Worm (Caenorhabditis elegans) whole organism, L4 larva: ENCODE results near the gene R05G9.3.
A peak's percentile ranks its signal among the peaks of the same experiment; 100 is the strongest.

ENCODE experiments used
- D1046.2 ChIP-seq: fragments of 200-800 bp; sonication (Bioruptor generic); IDR thresholded peaks from 2 replicates; pipeline ENCODE4 v1.3.6; 2022; ENCODE audit warnings: missing genetic modification characterization, missing compliant biosample characterization
- F37D6.2 ChIP-seq: sonication (generic microtip); optimal IDR thresholded peaks from 2 replicates; lab custom pipeline; 2016; ENCODE audit warnings: mild to moderate bottlenecking, missing genetic modification characterization, missing compliant biosample characterization
- Y105C5A.15 ChIP-seq: fragments of 200-800 bp; sonication (Bioruptor generic); IDR thresholded peaks from 2 replicates; pipeline ENCODE4 v1.3.6; 2022; ENCODE audit warnings: missing genetic modification characterization, missing compliant biosample characterization
- Y48G9A.11 ChIP-seq: fragments of 200-800 bp; sonication (Bioruptor generic); IDR thresholded peaks from 2 replicates; pipeline ENCODE4 v1.3.6; 2022; ENCODE audit warnings: missing genetic modification reagents, missing genetic modification characterization, missing compliant biosample characterization
- Y5F2A.4 ChIP-seq: fragments of 200-800 bp; sonication (Bioruptor generic); optimal IDR thresholded peaks from 2 replicates; lab custom pipeline; 2018; ENCODE audit warnings: mild to moderate bottlenecking, missing genetic modification characterization, missing compliant biosample characterization
- arid-1 ChIP-seq: fragments of 200-800 bp; sonication (Bioruptor generic); conservative IDR thresholded peaks from 2 replicates; pipeline ENCODE4 v1.3.6; 2022; ENCODE audit warnings: missing genetic modification reagents, missing genetic modification characterization, missing compliant biosample characterization
- ceh-20 ChIP-seq: fragments of 200-800 bp; sonication (Bioruptor generic); IDR thresholded peaks from 2 replicates; pipeline ENCODE4 v1.3.6; 2022; ENCODE audit warnings: missing genetic modification reagents, missing genetic modification characterization, missing compliant biosample characterization
- ceh-28 ChIP-seq: fragments of 150-350 bp; optimal IDR thresholded peaks from 2 replicates; lab custom pipeline; 2014; ENCODE audit warnings: missing biosample characterization, missing genetic modification reagents, missing genetic modification characterization
- ceh-44 ChIP-seq: fragments of 200-800 bp; sonication (Bioruptor generic); IDR thresholded peaks from 2 replicates; pipeline ENCODE4 v1.3.6; 2022; ENCODE audit warnings: missing genetic modification reagents, missing genetic modification characterization, missing compliant biosample characterization
- ceh-62 ChIP-seq: sonication (generic microtip); optimal IDR thresholded peaks from 2 replicates; lab custom pipeline; 2017; ENCODE audit warnings: missing biosample characterization, missing genetic modification characterization
- daf-16 ChIP-seq, 3 experiments: sonication (generic microtip); optimal IDR thresholded peaks; 2 replicates each; lab custom pipeline; 2016 to 2017; ENCODE audit warnings: missing genetic modification characterization in 3 of 3, missing genetic modification reagents in 3 of 3, mild to moderate bottlenecking in 2 of 3, missing compliant biosample characterization in 2 of 3, missing biosample characterization in 1 of 3, moderate library complexity in 1 of 3
- daf-19 ChIP-seq: fragments of 200-800 bp; sonication (Bioruptor generic); conservative IDR thresholded peaks from 2 replicates; pipeline ENCODE4 v1.3.6; 2022; ENCODE audit warnings: missing genetic modification characterization, missing compliant biosample characterization
- dmd-6 ChIP-seq: fragments of 200-800 bp; sonication (Bioruptor generic); IDR thresholded peaks from 2 replicates; pipeline ENCODE4 v1.3.6; 2022; ENCODE audit warnings: missing genetic modification reagents, missing genetic modification characterization, missing compliant biosample characterization
- dmd-8 ChIP-seq: fragments of 200-800 bp; sonication (Bioruptor generic); IDR thresholded peaks from 2 replicates; pipeline ENCODE4 v1.3.6; 2022; ENCODE audit warnings: missing genetic modification characterization, missing compliant biosample characterization
- dpl-1 ChIP-seq: fragments of 150-350 bp; optimal IDR thresholded peaks from 2 replicates; lab custom pipeline; 2014; ENCODE audit warnings: missing biosample characterization, missing genetic modification reagents, missing genetic modification characterization
- dve-1 ChIP-seq: sonication (generic microtip); optimal IDR thresholded peaks from 2 replicates; lab custom pipeline; 2017; ENCODE audit warnings: antibody characterized with exemption, mild to moderate bottlenecking, missing genetic modification characterization, missing compliant biosample characterization; ENCODE audit not compliant: insufficient read depth
- egl-43 ChIP-seq: fragments of 200-800 bp; sonication (Bioruptor generic); IDR thresholded peaks from 2 replicates; pipeline ENCODE4 v1.3.6; 2022; ENCODE audit warnings: missing genetic modification reagents, missing genetic modification characterization, missing compliant biosample characterization
- fos-1 ChIP-seq: fragments of 150-350 bp; optimal IDR thresholded peaks from 2 replicates; lab custom pipeline; 2014; ENCODE audit warnings: missing biosample characterization, missing genetic modification characterization
- hlh-11 ChIP-seq: fragments of 200-800 bp; sonication (Bioruptor generic); optimal IDR thresholded peaks from 2 replicates; lab custom pipeline; 2018; ENCODE audit warnings: mild to moderate bottlenecking, missing genetic modification characterization, missing compliant biosample characterization
- hmg-1.1 ChIP-seq: fragments of 200-800 bp; sonication (Bioruptor generic); IDR thresholded peaks from 2 replicates; pipeline ENCODE4 v1.3.6; 2022; ENCODE audit warnings: missing genetic modification reagents, missing genetic modification characterization, missing compliant biosample characterization
- jun-1 ChIP-seq: fragments of 150-350 bp; optimal IDR thresholded peaks from 2 replicates; lab custom pipeline; 2014; ENCODE audit warnings: missing biosample characterization, missing genetic modification reagents, missing genetic modification characterization
- lin-1 ChIP-seq: fragments of 200-800 bp; sonication (Bioruptor generic); IDR thresholded peaks from 2 replicates; pipeline ENCODE4 v1.3.6; 2022; ENCODE audit warnings: missing genetic modification reagents, missing genetic modification characterization, missing compliant biosample characterization
- lin-29 ChIP-seq: fragments of 200-800 bp; sonication (Bioruptor generic); IDR thresholded peaks from 2 replicates; pipeline ENCODE4 v1.3.6; 2022; ENCODE audit warnings: missing genetic modification reagents, missing genetic modification characterization, missing compliant biosample characterization
- lsy-2 ChIP-seq, 2 experiments: fragments of 150-350 bp in 1 of 2; sonication (generic microtip) in 1 of 2; optimal IDR thresholded peaks; 2 replicates each; lab custom pipeline; 2014 to 2017; ENCODE audit warnings: missing biosample characterization in 2 of 2, missing genetic modification characterization in 2 of 2
- madf-5 ChIP-seq, 2 experiments: fragments of 200-800 bp; sonication (Bioruptor generic); IDR thresholded peaks; 2 replicates each; pipeline ENCODE4 v1.3.6; 2022; ENCODE audit warnings: missing compliant biosample characterization in 2 of 2, missing genetic modification characterization in 2 of 2
- madf-9 ChIP-seq: fragments of 200-800 bp; sonication (Bioruptor generic); conservative IDR thresholded peaks from 2 replicates; pipeline ENCODE4 v1.3.6; 2022; ENCODE audit warnings: missing genetic modification reagents, missing genetic modification characterization, missing compliant biosample characterization
- mdl-1 ChIP-seq, 2 experiments: fragments of 150-350 bp in 1 of 2; sonication (generic microtip) in 1 of 2; optimal IDR thresholded peaks; 2 replicates each; lab custom pipeline; 2014 to 2017; ENCODE audit warnings: missing biosample characterization in 2 of 2, missing genetic modification characterization in 2 of 2
- mdt-29 ChIP-seq: fragments of 200-800 bp; sonication (Bioruptor generic); IDR thresholded peaks from 2 replicates; pipeline ENCODE4 v1.3.6; 2022; ENCODE audit warnings: missing genetic modification reagents, missing genetic modification characterization, missing compliant biosample characterization
- nhr-10 ChIP-seq: fragments of 150-350 bp; optimal IDR thresholded peaks from 2 replicates; lab custom pipeline; 2014; ENCODE audit warnings: missing biosample characterization, missing genetic modification characterization
- nhr-102 ChIP-seq: sonication (generic microtip); optimal IDR thresholded peaks from 2 replicates; lab custom pipeline; 2016; ENCODE audit warnings: mild to moderate bottlenecking, missing genetic modification characterization, moderate library complexity, missing compliant biosample characterization
- nhr-25 ChIP-seq: sonication (generic microtip); optimal IDR thresholded peaks from 2 replicates; lab custom pipeline; 2017; ENCODE audit warnings: missing genetic modification characterization, mild to moderate bottlenecking, missing compliant biosample characterization, antibody characterized with exemption, moderate library complexity, borderline replicate concordance; ENCODE audit not compliant: insufficient read depth
- nhr-28 ChIP-seq: fragments of 150-350 bp; optimal IDR thresholded peaks from 2 replicates; lab custom pipeline; 2014; ENCODE audit warnings: missing biosample characterization, missing genetic modification characterization
- nhr-41 ChIP-seq: fragments of 200-800 bp; sonication (Bioruptor generic); IDR thresholded peaks from 2 replicates; pipeline ENCODE4 v1.3.6; 2022; ENCODE audit warnings: missing genetic modification reagents, missing genetic modification characterization, missing compliant biosample characterization
- nhr-42 ChIP-seq: fragments of 200-800 bp; sonication (Bioruptor generic); IDR thresholded peaks from 2 replicates; pipeline ENCODE4 v1.3.6; 2022; ENCODE audit warnings: missing genetic modification characterization, missing compliant biosample characterization
- nhr-48 ChIP-seq: sonication (generic microtip); optimal IDR thresholded peaks from 2 replicates; lab custom pipeline; 2016; ENCODE audit warnings: mild to moderate bottlenecking, missing genetic modification characterization, missing compliant biosample characterization
- pha-4 ChIP-seq, 2 experiments: fragments of 150-350 bp in 1 of 2; fragments of 200-800 bp in 1 of 2; sonication (Bioruptor generic) in 1 of 2; IDR thresholded peaks in 1 of 2; optimal IDR thresholded peaks in 1 of 2; 2 replicates each; pipeline versions ENCODE4 v1.3.6 to Lab custom; 2014 to 2022; ENCODE audit warnings: missing genetic modification characterization in 2 of 2, missing genetic modification reagents in 2 of 2, missing biosample characterization in 1 of 2, missing compliant biosample characterization in 1 of 2
- php-3 ChIP-seq: fragments of 200-800 bp; sonication (Bioruptor generic); IDR thresholded peaks from 2 replicates; pipeline ENCODE4 v1.3.6; 2022; ENCODE audit warnings: missing genetic modification reagents, missing genetic modification characterization, missing compliant biosample characterization
- rbr-2 ChIP-seq: sonication (generic microtip); optimal IDR thresholded peaks from 2 replicates; lab custom pipeline; 2016; ENCODE audit warnings: missing genotype, missing genetic modification characterization, missing compliant biosample characterization
- saeg-2 ChIP-seq: fragments of 200-800 bp; sonication (Bioruptor generic); IDR thresholded peaks from 2 replicates; pipeline ENCODE4 v1.3.6; 2022; ENCODE audit warnings: missing genetic modification reagents, missing genetic modification characterization, missing compliant biosample characterization
- skn-1 ChIP-seq: fragments of 150-350 bp; optimal IDR thresholded peaks from 2 replicates; lab custom pipeline; 2014; ENCODE audit warnings: missing biosample characterization, missing genetic modification characterization
- snpc-4 ChIP-seq: fragments of 150-350 bp; optimal IDR thresholded peaks from 2 replicates; lab custom pipeline; 2014; ENCODE audit warnings: missing biosample characterization, missing genetic modification characterization
- spr-1 ChIP-seq: sonication (generic microtip); optimal IDR thresholded peaks from 2 replicates; lab custom pipeline; 2016; ENCODE audit warnings: mild to moderate bottlenecking, missing genetic modification characterization, missing compliant biosample characterization
- spr-3 ChIP-seq: fragments of 200-800 bp; sonication (Bioruptor generic); optimal IDR thresholded peaks from 2 replicates; lab custom pipeline; 2018; ENCODE audit warnings: mild to moderate bottlenecking, missing genetic modification characterization, missing compliant biosample characterization
- unc-130 ChIP-seq: sonication (generic microtip); optimal IDR thresholded peaks from 2 replicates; lab custom pipeline; 2016; ENCODE audit warnings: missing genetic modification reagents, missing genetic modification characterization, missing compliant biosample characterization
- unc-39 ChIP-seq: sonication (generic microtip); optimal IDR thresholded peaks from 2 replicates; lab custom pipeline; 2017; ENCODE audit warnings: missing biosample characterization, missing genetic modification characterization
- vab-7 ChIP-seq: fragments of 200-800 bp; sonication (Bioruptor generic); IDR thresholded peaks from 2 replicates; pipeline ENCODE4 v1.3.6; 2022; ENCODE audit warnings: missing genetic modification reagents, missing genetic modification characterization, missing compliant biosample characterization
- ztf-7 ChIP-seq: fragments of 150-350 bp; optimal IDR thresholded peaks from 2 replicates; lab custom pipeline; 2014; ENCODE audit warnings: missing biosample characterization, missing genetic modification characterization

The R05G9.3 gene

DNA sequence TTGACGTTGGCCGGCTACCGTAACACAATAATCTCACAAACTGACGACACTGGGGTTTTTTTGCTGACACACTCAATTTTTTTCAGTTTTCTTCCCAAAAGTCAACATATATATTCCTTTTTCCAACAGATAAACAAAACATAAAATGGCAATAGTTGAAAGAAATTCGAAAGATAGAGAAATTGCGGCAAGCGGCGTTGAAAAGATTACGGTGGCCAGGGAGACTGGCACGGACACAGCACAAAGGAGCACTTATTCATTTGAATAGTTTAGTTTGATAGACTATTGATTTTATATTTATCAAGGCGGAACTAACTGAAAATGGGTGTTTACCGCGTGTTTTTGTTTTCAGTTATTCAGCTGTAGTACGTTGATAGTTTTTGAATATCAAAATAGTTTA lies 20.0 kb upstream of the R05G9.3 start, which contains the start of gene toe-2:
Gene toe-2, minus strand, starts transcription at position 70 of the 400 bp plus-strand sequence.
- TF ChIP-seq fos-1 (no peak), daf-16 (GFP tag; optimal IDR thresholded peaks at IDR 0.05; lab: Kevin White, UChicago) (no peak), daf-16 (tag; optimal IDR thresholded peaks at IDR 0.05; lab: Kevin White, UChicago) (peak; percentile 88), hlh-11 (tag; lab: Kevin White, UChicago) (peak; percentile 37), madf-9 (GFP tag; lab: Robert Waterston, UW) (no peak), ceh-62 (tag; lab: Kevin White, UChicago) (no peak), nhr-42 (GFP tag; lab: Robert Waterston, UW) (no peak), ceh-20 (GFP tag; lab: Robert Waterston, UW) (no peak), dve-1 (tag; lab: Kevin White, UChicago) (peak; percentile 18), unc-130 (GFP tag; lab: Kevin White, UChicago) (no peak)
- TF ChIP-seq, all 104 proteins: peak for 3

- TF ChIP-seq vab-7 (GFP tag; lab: Robert Waterston, UW): no peak
- no peak for TF ChIP-seq madf-5 (GFP tag; IDR thresholded peaks at IDR 0.05; lab: Robert Waterston, UW)
- no peak for TF ChIP-seq daf-16 (GFP tag; optimal IDR thresholded peaks at IDR 0.05; lab: Kevin White, UChicago)
- peak; percentile 95 for TF ChIP-seq daf-16 (tag; optimal IDR thresholded peaks at IDR 0.05; lab: Kevin White, UChicago)
- peak; percentile 31 for TF ChIP-seq nhr-28 (tag; lab: Kevin White, UChicago)
- no peak for TF ChIP-seq dmd-8 (GFP tag; lab: Robert Waterston, UW)
- no peak for TF ChIP-seq ceh-20 (GFP tag; lab: Robert Waterston, UW)
- no peak for TF ChIP-seq Y5F2A.4 (GFP tag; lab: Kevin White, UChicago)
- no peak for TF ChIP-seq ceh-62 (tag; lab: Kevin White, UChicago)
- TF ChIP-seq php-3 (GFP tag; lab: Robert Waterston, UW): no peak
- TF ChIP-seq hmg-1.1: no peak
- TF ChIP-seq nhr-25: no peak
- TF ChIP-seq dve-1 (tag; lab: Kevin White, UChicago): peak; percentile 42
- no peak for TF ChIP-seq spr-3
- no peak for TF ChIP-seq mdl-1 (tag; optimal IDR thresholded peaks at IDR 0.05; lab: Kevin White, UChicago)
- TF ChIP-seq nhr-48 (tag; lab: Kevin White, UChicago): no peak
- no peak for TF ChIP-seq spr-1 (tag; lab: Kevin White, UChicago)
- TF ChIP-seq skn-1 (tag; lab: Kevin White, UChicago): no peak
- no peak for TF ChIP-seq ceh-28 (tag; lab: Kevin White, UChicago)
- TF ChIP-seq mdt-29 (GFP tag; lab: Robert Waterston, UW): no peak
- no peak for TF ChIP-seq dpl-1 (GFP tag; lab: Kevin White, UChicago)
- TF ChIP-seq F37D6.2 (tag; lab: Kevin White, UChicago): no peak
- TF ChIP-seq pha-4 (GFP tag; IDR thresholded peaks at IDR 0.05; lab: Robert Waterston, UW): no peak
- no peak for TF ChIP-seq pha-4 (tag; optimal IDR thresholded peaks at IDR 0.05; lab: Kevin White, UChicago)
- no peak for TF ChIP-seq lsy-2 (tag; optimal IDR thresholded peaks at IDR 0.05; lab: Kevin White, UChicago)
- TF ChIP-seq rbr-2 (tag; lab: Kevin White, UChicago): no peak
- no peak for TF ChIP-seq Y105C5A.15
- no peak for TF ChIP-seq snpc-4 (tag; lab: Kevin White, UChicago)
- no peak for TF ChIP-seq jun-1 (tag; lab: Kevin White, UChicago)
- TF ChIP-seq saeg-2 (GFP tag; lab: Robert Waterston, UW): no peak
- TF ChIP-seq nhr-102 (tag; lab: Kevin White, UChicago): no peak
- TF ChIP-seq daf-19 (GFP tag; lab: Robert Waterston, UW): no peak
- no peak for TF ChIP-seq D1046.2 (GFP tag; lab: Robert Waterston, UW)
- no peak for TF ChIP-seq lin-29 (GFP tag; lab: Robert Waterston, UW)
- TF ChIP-seq ztf-7 (tag; lab: Kevin White, UChicago): no peak
- no peak for TF ChIP-seq arid-1 (GFP tag; lab: Robert Waterston, UW)
- 0 out of 2 replicates have a peak, but pooled peaks have one; percentile 17 for TF ChIP-seq lin-1 (GFP tag; lab: Robert Waterston, UW)
- no peak for TF ChIP-seq egl-43 (GFP tag; lab: Robert Waterston, UW)
- no peak for TF ChIP-seq Y48G9A.11
- TF ChIP-seq dmd-6 (GFP tag; lab: Robert Waterston, UW): peak; percentile 67
- no peak for TF ChIP-seq nhr-10
- TF ChIP-seq hlh-11 (tag; lab: Kevin White, UChicago): peak; percentile 71
- TF ChIP-seq ceh-44: no peak
- TF ChIP-seq nhr-41 (GFP tag; lab: Robert Waterston, UW): no peak
- TF ChIP-seq unc-39: no peak
Observed at ce11 chrII:6520103-6520502, 18.8 kb upstream of the R05G9.3 start.
